Fruit fly (Drosophila melanogaster) whole organism: Measurements from ENCODE around the gene CG11927.

Experiments
- CG8478 ChIP-seq: fragments of >200 bp; optimal IDR thresholded peaks from 2 replicates; lab custom pipeline; 2018; ENCODE audit warnings: inconsistent platforms
- Dll ChIP-seq: fragments of >200 bp; optimal IDR thresholded peaks from 2 replicates; lab custom pipeline; 2017
- EcR ChIP-seq, 2 experiments: fragments of >200 bp; optimal IDR thresholded peaks; 2 replicates each; lab custom pipeline; 2017; ENCODE audit warnings: missing biosample characterization in 2 of 2, missing genetic modification characterization in 2 of 2, missing genetic modification reagents in 2 of 2
- pan ChIP-seq: fragments of >200 bp; optimal IDR thresholded peaks from 2 replicates; lab custom pipeline; 2017
- psq ChIP-seq: fragments of >200 bp; optimal IDR thresholded peaks from 2 replicates; lab custom pipeline; 2017
- usp ChIP-seq: fragments of >200 bp; optimal IDR thresholded peaks from 2 replicates; lab custom pipeline; 2017; ENCODE audit warnings: missing biosample characterization, missing genetic modification characterization, mixed read lengths

CG11927 gene

DNA sequence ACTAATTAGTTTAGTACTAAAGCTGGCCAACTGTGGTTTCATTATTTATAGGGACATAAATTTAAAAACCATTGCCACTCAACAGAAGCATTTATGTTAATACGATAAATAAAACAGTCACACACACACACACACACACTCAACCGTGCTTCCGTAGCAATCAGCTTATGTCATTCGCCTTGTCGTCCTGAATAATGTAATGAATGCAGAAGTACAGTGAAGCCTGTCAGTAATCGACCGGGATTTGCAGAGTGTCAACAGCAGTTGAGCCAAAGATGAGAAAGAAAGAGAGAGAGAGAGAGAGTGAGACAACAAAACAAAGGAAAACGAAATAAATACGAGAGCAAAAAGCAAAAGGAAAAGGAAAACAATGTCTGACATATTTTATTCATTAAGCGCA is 20.8 kb downstream of the CG11927 start:
- TF ChIP-seq psq (lab: Kevin White, UChicago) (no peak), EcR (GFP tag; optimal IDR thresholded peaks at IDR 0.05; lab: Kevin White, UChicago) (no peak), CG8478 (no peak), pan (no peak), Dll (lab: Kevin White, UChicago) (no peak), usp (GFP tag; lab: Kevin White, UChicago) (no peak)

DNA sequence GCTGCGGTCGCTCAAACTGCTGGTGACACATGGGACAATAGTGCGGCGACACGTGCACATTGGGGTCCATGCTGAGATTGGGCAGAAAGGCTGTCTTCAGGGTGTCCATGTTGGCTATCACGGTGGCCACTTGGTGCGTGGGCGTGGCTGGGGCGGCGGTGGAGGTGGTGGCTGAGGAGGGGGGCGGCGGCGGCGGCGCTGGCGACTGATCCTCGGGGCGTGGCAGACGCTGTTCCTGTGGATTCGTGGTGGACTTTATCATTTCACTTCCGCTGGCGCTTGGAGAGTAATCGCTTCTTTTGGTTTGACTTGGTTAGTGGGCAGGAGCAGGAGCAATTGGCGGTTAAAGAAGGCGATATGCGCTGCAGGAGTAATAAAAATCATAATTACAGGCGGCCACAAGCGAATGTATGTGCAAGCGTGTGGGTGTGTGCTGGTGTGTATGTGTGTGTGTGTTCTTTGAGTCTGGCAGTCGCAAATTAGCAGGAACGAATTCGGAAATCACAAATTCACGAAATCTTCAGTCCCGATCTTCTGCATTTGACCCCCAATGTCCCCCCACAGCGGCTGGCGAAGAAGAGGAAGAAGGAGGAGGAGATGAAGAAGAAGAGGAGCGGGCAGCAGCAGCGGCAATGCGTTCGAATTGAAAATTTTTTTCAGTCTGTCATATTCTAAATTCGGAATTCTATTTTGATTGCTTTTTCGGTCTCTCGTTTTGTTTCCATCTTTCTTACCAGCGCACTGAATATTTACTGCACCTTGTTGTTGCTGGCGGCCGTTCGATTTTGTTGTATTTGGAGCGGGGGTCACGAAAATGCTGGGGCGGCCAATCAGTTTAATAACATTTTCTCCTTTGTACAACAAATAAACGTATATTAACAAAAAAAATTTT is 34.8 kb downstream of the CG11927 start:
- no peak for TF ChIP-seq pan

dm6 chr2L:4883023-4883392 is 35.4 kb downstream of the CG11927 start, which contains the start of the genes Cf2 and CG3008:
Cf2 (minus strand) TSS chr2L:4883107.
CG3008 (plus strand) TSS chr2L:4883298.
- TF ChIP-seq pan, result no peak
- TF ChIP-seq Dll (lab: Kevin White, UChicago), result no peak
- TF ChIP-seq usp (GFP tag; lab: Kevin White, UChicago), result no peak
- no peak for TF ChIP-seq EcR (GFP tag; optimal IDR thresholded peaks at IDR 0.05; lab: Kevin White, UChicago)
- no peak for TF ChIP-seq CG8478
- TF ChIP-seq psq (lab: Kevin White, UChicago), result no peak

DNA sequence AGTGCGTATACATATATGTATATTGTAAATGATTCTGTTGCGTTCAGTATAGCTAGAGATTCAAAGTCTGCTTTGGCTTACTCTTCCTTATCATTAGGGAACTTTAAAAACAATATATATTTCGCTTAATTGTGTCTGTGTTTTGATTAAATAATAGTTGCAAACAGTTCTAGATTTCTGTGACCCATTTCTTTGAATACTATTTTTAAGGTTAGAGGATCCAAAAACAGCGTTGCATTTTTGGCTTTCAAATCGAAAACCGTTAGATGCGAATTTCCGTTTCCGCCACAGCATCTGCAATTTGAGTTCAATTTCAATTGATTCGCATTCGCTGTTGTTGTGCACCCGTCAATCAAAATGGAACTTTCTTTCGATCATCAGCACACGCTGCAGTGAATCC is 38.6 kb downstream of the CG11927 start:
- TF ChIP-seq usp (GFP tag; lab: Kevin White, UChicago) (no peak), CG8478 (no peak), Dll (lab: Kevin White, UChicago) (no peak), EcR (GFP tag; optimal IDR thresholded peaks at IDR 0.05; lab: Kevin White, UChicago) (no peak), psq (lab: Kevin White, UChicago) (no peak), pan (no peak)

DNA sequence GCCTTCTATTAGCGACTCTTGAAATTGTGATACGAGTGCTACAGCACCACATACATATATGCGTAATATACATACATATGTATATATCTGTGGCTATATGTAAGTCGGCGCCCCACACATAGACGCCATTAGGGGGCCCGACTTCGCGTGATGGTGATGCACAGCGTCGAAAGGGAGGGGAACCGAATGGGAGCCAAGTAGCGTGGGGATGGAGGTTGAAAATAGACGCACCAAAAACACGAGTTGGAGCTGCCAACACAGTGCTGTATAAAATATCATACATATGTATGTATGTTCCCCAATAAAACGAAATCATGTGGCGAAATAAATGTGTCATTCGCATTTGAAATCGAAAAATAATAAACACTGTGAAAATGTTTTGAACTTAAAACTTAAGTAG is 39.1 kb downstream of the CG11927 start:
- no peak for TF ChIP-seq pan

dm6 chr2L:4887382-4888219 is 40.0 kb downstream of the CG11927 start:
- TF ChIP-seq Dll (lab: Kevin White, UChicago) (no peak), pan (no peak), EcR (GFP tag; optimal IDR thresholded peaks at IDR 0.05; lab: Kevin White, UChicago) (no peak), usp (GFP tag; lab: Kevin White, UChicago) (no peak), CG8478 (no peak), psq (lab: Kevin White, UChicago) (no peak)

DNA sequence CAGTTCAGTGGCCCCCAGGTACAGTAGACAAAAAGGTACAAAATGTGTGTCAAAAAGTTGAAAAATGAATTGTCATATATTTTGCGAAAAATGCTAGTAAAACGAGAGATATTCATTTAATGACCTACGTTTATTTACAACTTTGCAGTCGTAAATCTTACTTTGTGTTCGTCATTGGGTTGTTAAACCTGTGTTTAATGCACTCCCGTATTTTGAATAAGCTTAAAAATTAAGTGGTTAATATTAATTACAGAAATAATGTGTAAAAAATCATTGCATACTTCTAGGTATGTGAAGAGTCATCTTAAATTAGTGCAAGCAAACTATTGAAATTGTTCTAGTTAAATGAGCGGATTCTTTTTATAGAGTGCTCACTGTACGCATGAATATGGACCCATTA is 41.0 kb downstream of the CG11927 start:
- TF ChIP-seq CG8478 (no peak), pan (no peak), psq (lab: Kevin White, UChicago) (no peak), EcR (GFP tag; optimal IDR thresholded peaks at IDR 0.05; lab: Kevin White, UChicago) (no peak), usp (GFP tag; lab: Kevin White, UChicago) (no peak), Dll (lab: Kevin White, UChicago) (no peak)

DNA sequence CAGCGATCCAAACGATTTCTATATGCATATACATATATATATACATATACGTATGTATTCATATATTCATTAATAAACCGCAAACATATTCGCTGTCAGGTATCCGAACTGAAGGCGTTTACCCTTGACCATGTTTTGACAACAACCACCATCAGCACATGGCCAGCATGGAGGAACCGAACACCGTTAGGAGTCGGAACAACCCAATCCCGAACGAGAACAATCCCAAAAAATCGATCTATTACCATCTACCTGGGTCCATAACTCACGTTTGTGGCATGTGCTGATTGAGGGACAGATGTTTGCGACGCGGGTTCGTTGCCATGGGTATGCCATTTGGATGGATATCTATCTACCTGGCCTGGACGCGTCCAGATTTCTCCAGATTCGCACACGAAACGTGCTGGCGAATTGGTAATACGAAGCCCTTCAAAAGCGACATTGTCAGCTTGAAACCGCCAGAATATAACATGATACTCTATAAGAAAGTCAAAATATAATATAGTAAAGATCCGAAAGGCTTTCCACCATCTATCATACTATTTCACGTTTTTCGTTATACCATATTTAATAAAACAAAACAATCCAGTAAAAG is 42.0 kb downstream of the CG11927 start, which contains the start of gene CG15625:
CG15625 (plus strand) TSS at position 545 of the 595 bp plus-strand sequence.
- TF ChIP-seq EcR (GFP tag; optimal IDR thresholded peaks at IDR 0.05; lab: Kevin White, UChicago), result no peak
- TF ChIP-seq psq (lab: Kevin White, UChicago), result no peak
- no peak for TF ChIP-seq CG8478
- TF ChIP-seq Dll (lab: Kevin White, UChicago), result no peak
- TF ChIP-seq pan, result no peak
- TF ChIP-seq usp (GFP tag; lab: Kevin White, UChicago), result no peak

DNA sequence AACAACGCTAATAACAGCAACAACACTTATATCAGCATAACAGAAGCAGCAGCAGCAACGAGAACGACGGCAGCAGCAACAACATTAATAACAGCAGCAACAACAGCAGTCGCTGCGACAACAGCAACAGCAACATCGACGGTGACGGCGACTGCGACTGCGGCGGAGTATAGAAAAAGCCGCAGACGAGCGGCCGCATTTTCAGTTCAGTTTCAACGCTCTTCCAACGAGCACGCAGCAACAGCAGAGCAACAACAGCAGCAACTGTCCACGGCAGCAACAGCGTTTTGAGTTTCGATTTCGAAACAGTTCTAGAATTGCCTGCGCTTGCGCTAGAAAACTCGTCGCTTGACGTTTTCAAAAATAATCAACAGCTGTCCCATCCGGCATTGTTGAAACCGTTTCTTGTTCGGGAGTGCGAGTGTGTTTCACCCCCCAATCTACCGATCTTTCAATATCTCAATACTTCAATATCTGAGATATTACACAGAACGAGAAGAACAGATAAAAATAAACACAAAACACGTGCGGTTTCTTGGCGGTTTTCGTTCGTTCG is 44.4 kb downstream of the CG11927 start, which contains the start of gene CG3036:
CG3036 (plus strand) TSS at position 199 of the 556 bp plus-strand sequence.
- TF ChIP-seq Dll (lab: Kevin White, UChicago), result no peak
- TF ChIP-seq pan, result no peak
- no peak for TF ChIP-seq psq (lab: Kevin White, UChicago)

DNA sequence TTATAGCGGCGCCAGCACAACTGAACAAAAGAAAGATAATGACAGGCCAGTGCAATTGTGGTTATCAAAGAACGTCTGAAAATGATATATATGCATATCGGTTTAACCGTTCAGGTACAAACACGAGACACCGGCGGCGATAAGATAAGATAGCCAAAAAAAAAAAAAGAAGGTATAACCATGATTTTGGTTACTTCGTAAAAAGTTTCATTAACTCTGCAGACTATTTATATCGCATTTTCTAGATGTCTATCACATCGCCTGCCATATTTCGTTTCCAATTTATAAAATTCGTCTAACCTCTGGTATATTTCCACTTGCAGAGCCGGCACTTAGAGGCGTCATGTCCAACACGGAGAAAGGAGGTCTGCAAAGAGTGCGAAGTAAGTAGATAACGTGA is 46.0 kb downstream of the CG11927 start:
- TF ChIP-seq pan, result no peak
- TF ChIP-seq EcR (GFP tag; optimal IDR thresholded peaks at IDR 0.05; lab: Kevin White, UChicago), result no peak
- TF ChIP-seq psq (lab: Kevin White, UChicago), result no peak
- TF ChIP-seq Dll (lab: Kevin White, UChicago), result no peak
- no peak for TF ChIP-seq usp (GFP tag; lab: Kevin White, UChicago)
- TF ChIP-seq CG8478, result no peak

dm6 chr2L:4895902-4896301 is 48.3 kb downstream of the CG11927 start:
- TF ChIP-seq EcR (GFP tag; optimal IDR thresholded peaks at IDR 0.05; lab: Kevin White, UChicago), result no peak
- no peak for TF ChIP-seq usp (GFP tag; lab: Kevin White, UChicago)
- no peak for TF ChIP-seq psq (lab: Kevin White, UChicago)
- no peak for TF ChIP-seq CG8478
- TF ChIP-seq Dll (lab: Kevin White, UChicago), result no peak
- no peak for TF ChIP-seq pan
